Worm (Caenorhabditis elegans) whole organism, L2 larva: ENCODE results near the gene VF13D12L.3.

Source experiments
- C34F6.9 ChIP-seq: fragments of 150-350 bp; optimal IDR thresholded peaks from 2 replicates; lab custom pipeline; 2014; ENCODE audit warnings: missing biosample characterization, missing genetic modification characterization
- F13H6.1 ChIP-seq: sonication (generic microtip); optimal IDR thresholded peaks from 2 replicates; lab custom pipeline; 2016; ENCODE audit warnings: missing genetic modification characterization, missing compliant biosample characterization
- R02D3.7 ChIP-seq: fragments of 150-350 bp; optimal IDR thresholded peaks from 2 replicates; lab custom pipeline; 2014; ENCODE audit warnings: missing biosample characterization, missing genetic modification characterization
- Y55F3AM.14 ChIP-seq: fragments of 200-800 bp; sonication (Bioruptor generic); optimal IDR thresholded peaks from 2 replicates; lab custom pipeline; 2018; ENCODE audit warnings: mild to moderate bottlenecking, missing genetic modification characterization, missing compliant biosample characterization
- ZK546.5 ChIP-seq: sonication (generic microtip); optimal IDR thresholded peaks from 2 replicates; lab custom pipeline; 2017; ENCODE audit warnings: missing biosample characterization, missing genetic modification characterization
- alr-1 ChIP-seq: fragments of 150-350 bp; optimal IDR thresholded peaks from 2 replicates; lab custom pipeline; 2014; ENCODE audit warnings: missing biosample characterization, missing genetic modification characterization
- aly-2 ChIP-seq: fragments of 150-350 bp; optimal IDR thresholded peaks from 2 replicates; lab custom pipeline; 2014; ENCODE audit warnings: missing biosample characterization, missing genetic modification characterization
- ama-1 ChIP-seq: fragments of 150-350 bp; optimal IDR thresholded peaks from 2 replicates; lab custom pipeline; 2018; ENCODE audit warnings: inconsistent platforms
- blmp-1 ChIP-seq: sonication (generic microtip); optimal IDR thresholded peaks from 2 replicates; lab custom pipeline; 2017; ENCODE audit warnings: missing genetic modification characterization, mild to moderate bottlenecking, missing compliant biosample characterization, antibody characterized with exemption, moderate library complexity; ENCODE audit not compliant: insufficient read depth
- ceh-16 ChIP-seq: fragments of 150-350 bp; optimal IDR thresholded peaks from 2 replicates; lab custom pipeline; 2014; ENCODE audit warnings: missing biosample characterization, missing genetic modification characterization
- ceh-82 ChIP-seq: fragments of 150-350 bp; optimal IDR thresholded peaks from 2 replicates; lab custom pipeline; 2014; ENCODE audit warnings: missing biosample characterization, missing genetic modification characterization
- crh-2 ChIP-seq: sonication (generic microtip); optimal IDR thresholded peaks from 2 replicates; lab custom pipeline; 2017; ENCODE audit warnings: missing biosample characterization, missing genetic modification characterization
- dmd-4 ChIP-seq: sonication (generic microtip); optimal IDR thresholded peaks from 2 replicates; lab custom pipeline; 2017; ENCODE audit warnings: missing biosample characterization, missing genetic modification characterization
- egl-27 ChIP-seq: sonication (generic microtip); optimal IDR thresholded peaks from 3 replicates; lab custom pipeline; 2017; ENCODE audit warnings: missing biosample characterization, missing genetic modification reagents, missing genetic modification characterization
- elt-1 ChIP-seq: fragments of 150-350 bp; optimal IDR thresholded peaks from 2 replicates; lab custom pipeline; 2014; ENCODE audit warnings: missing biosample characterization, missing genetic modification characterization
- elt-3 ChIP-seq: sonication (generic microtip); optimal IDR thresholded peaks from 2 replicates; lab custom pipeline; 2017; ENCODE audit warnings: missing biosample characterization, missing genetic modification characterization
- fos-1 ChIP-seq: fragments of 150-350 bp; optimal IDR thresholded peaks from 2 replicates; lab custom pipeline; 2014; ENCODE audit warnings: missing biosample characterization, missing genetic modification characterization
- gmeb-1 ChIP-seq: fragments of 150-350 bp; optimal IDR thresholded peaks from 2 replicates; lab custom pipeline; 2014; ENCODE audit warnings: missing biosample characterization, missing genetic modification characterization
- lin-11 ChIP-seq: fragments of 150-350 bp; sonication (generic microtip); optimal IDR thresholded peaks from 2 replicates; lab custom pipeline; 2014; ENCODE audit warnings: missing biosample characterization, missing genetic modification characterization, inconsistent platforms, mixed read lengths
- lin-13 ChIP-seq: fragments of 150-350 bp; optimal IDR thresholded peaks from 2 replicates; lab custom pipeline; 2014; ENCODE audit warnings: missing biosample characterization, missing genetic modification reagents, missing genetic modification characterization
- lin-39 ChIP-seq: fragments of 150-350 bp; optimal IDR thresholded peaks from 2 replicates; lab custom pipeline; 2014; ENCODE audit warnings: missing biosample characterization, missing genetic modification reagents, missing genetic modification characterization
- lsy-2 ChIP-seq, 2 experiments: fragments of 150-350 bp in 1 of 2; sonication (generic microtip) in 1 of 2; optimal IDR thresholded peaks; 2 replicates each; lab custom pipeline; 2014 to 2017; ENCODE audit warnings: missing biosample characterization in 2 of 2, missing genetic modification characterization in 2 of 2
- mab-5 ChIP-seq: fragments of 150-350 bp; optimal IDR thresholded peaks from 2 replicates; lab custom pipeline; 2014; ENCODE audit warnings: missing biosample characterization, missing genetic modification characterization
- mbf-1 ChIP-seq: sonication (generic microtip); optimal IDR thresholded peaks from 2 replicates; lab custom pipeline; 2017; ENCODE audit warnings: missing biosample characterization, missing genetic modification characterization
- mdl-1 ChIP-seq, 2 experiments: fragments of 150-350 bp in 1 of 2; sonication (generic microtip) in 1 of 2; optimal IDR thresholded peaks; 2 replicates each; lab custom pipeline; 2017; ENCODE audit warnings: missing biosample characterization in 2 of 2, missing genetic modification characterization in 2 of 2
- nhr-10 ChIP-seq: sonication (generic microtip); optimal IDR thresholded peaks from 2 replicates; lab custom pipeline; 2017; ENCODE audit warnings: missing biosample characterization, missing genetic modification characterization
- nhr-11 ChIP-seq: fragments of 150-350 bp; optimal IDR thresholded peaks from 2 replicates; lab custom pipeline; 2014; ENCODE audit warnings: missing biosample characterization, missing genetic modification characterization
- nhr-12 ChIP-seq: fragments of 150-350 bp; optimal IDR thresholded peaks from 2 replicates; lab custom pipeline; 2014; ENCODE audit warnings: missing biosample characterization, missing genetic modification characterization
- nhr-129 ChIP-seq: fragments of 150-350 bp; optimal IDR thresholded peaks from 2 replicates; lab custom pipeline; 2014; ENCODE audit warnings: missing biosample characterization, missing genetic modification characterization
- nhr-21 ChIP-seq: fragments of 150-350 bp; optimal IDR thresholded peaks from 2 replicates; lab custom pipeline; 2014; ENCODE audit warnings: missing biosample characterization, missing genetic modification characterization
- nhr-23 ChIP-seq: fragments of 150-350 bp; optimal IDR thresholded peaks from 2 replicates; lab custom pipeline; 2014; ENCODE audit warnings: missing biosample characterization, missing genetic modification reagents, missing genetic modification characterization
- nhr-237 ChIP-seq: fragments of 150-350 bp; optimal IDR thresholded peaks from 2 replicates; lab custom pipeline; 2014; ENCODE audit warnings: missing biosample characterization, missing genetic modification characterization
- nhr-25 ChIP-seq: fragments of 150-350 bp; sonication (generic microtip); optimal IDR thresholded peaks from 3 replicates; lab custom pipeline; 2014; ENCODE audit warnings: missing biosample characterization, missing genetic modification characterization
- nhr-6 ChIP-seq: fragments of 150-350 bp; optimal IDR thresholded peaks from 2 replicates; lab custom pipeline; 2014; ENCODE audit warnings: missing biosample characterization, missing genetic modification characterization
- nhr-77 ChIP-seq: fragments of 150-350 bp; optimal IDR thresholded peaks from 2 replicates; lab custom pipeline; 2014; ENCODE audit warnings: missing biosample characterization, missing genetic modification characterization
- peb-1 ChIP-seq: fragments of 150-350 bp; optimal IDR thresholded peaks from 2 replicates; lab custom pipeline; 2014; ENCODE audit warnings: missing biosample characterization, missing genetic modification characterization
- sem-4 ChIP-seq: fragments of 150-350 bp; optimal IDR thresholded peaks from 2 replicates; lab custom pipeline; 2014; ENCODE audit warnings: missing biosample characterization, missing genetic modification reagents, missing genetic modification characterization
- sma-3 ChIP-seq: sonication (generic microtip); optimal IDR thresholded peaks from 2 replicates; lab custom pipeline; 2016; ENCODE audit warnings: missing genetic modification reagents, missing genetic modification characterization, missing compliant biosample characterization
- sma-9 ChIP-seq, 2 experiments: fragments of 150-350 bp in 1 of 2; sonication (generic microtip) in 1 of 2; optimal IDR thresholded peaks; 2 replicates each; lab custom pipeline; 2014 to 2016; ENCODE audit warnings: missing genetic modification characterization in 2 of 2, mild to moderate bottlenecking in 1 of 2, missing biosample characterization in 1 of 2, missing compliant biosample characterization in 1 of 2, missing genetic modification reagents in 1 of 2, moderate library complexity in 1 of 2
- snpc-4 ChIP-seq: fragments of 150-350 bp; optimal IDR thresholded peaks from 2 replicates; lab custom pipeline; 2014; ENCODE audit warnings: missing biosample characterization, missing genetic modification characterization
- unc-39 ChIP-seq: fragments of 150-350 bp; optimal IDR thresholded peaks from 2 replicates; lab custom pipeline; 2014; ENCODE audit warnings: missing biosample characterization, missing genetic modification characterization
- unc-55 ChIP-seq: fragments of 150-350 bp; sonication (generic microtip); optimal IDR thresholded peaks from 3 replicates; lab custom pipeline; 2014; ENCODE audit warnings: missing biosample characterization, missing genetic modification reagents, missing genetic modification characterization
- unc-62 ChIP-seq: fragments of 150-350 bp; optimal IDR thresholded peaks from 2 replicates; lab custom pipeline; 2014; ENCODE audit warnings: missing biosample characterization, missing genetic modification reagents, missing genetic modification characterization
- zag-1 ChIP-seq: fragments of 150-350 bp; optimal IDR thresholded peaks from 2 replicates; lab custom pipeline; 2014; ENCODE audit warnings: missing biosample characterization, missing genetic modification characterization
- ztf-1 ChIP-seq: fragments of 200-800 bp; sonication (Bioruptor generic); conservative IDR thresholded peaks from 2 replicates; pipeline ENCODE4 v1.3.6; 2022; ENCODE audit warnings: missing genetic modification characterization, missing compliant biosample characterization
- ztf-11 ChIP-seq: sonication (generic microtip); optimal IDR thresholded peaks from 2 replicates; lab custom pipeline; 2017; ENCODE audit warnings: missing biosample characterization, missing genetic modification characterization
- ztf-4 ChIP-seq: fragments of 150-350 bp; optimal IDR thresholded peaks from 2 replicates; lab custom pipeline; 2014; ENCODE audit warnings: missing biosample characterization, missing genetic modification characterization

The VF13D12L.3 gene

ce11 chrII:11690868-11691267 is 14.9 kb upstream of the VF13D12L.3 start:
- TF ChIP-seq nhr-11 (tag; lab: Kevin White, UChicago): no peak
- no peak for TF ChIP-seq dmd-4 (tag; lab: Kevin White, UChicago)
- no peak for TF ChIP-seq snpc-4 (tag; lab: Kevin White, UChicago)
- TF ChIP-seq peb-1 (tag; lab: Kevin White, UChicago): no peak
- TF ChIP-seq crh-2 (tag; lab: Kevin White, UChicago): no peak
- no peak for TF ChIP-seq sma-9 (GFP tag; optimal IDR thresholded peaks at IDR 0.05; lab: Kevin White, UChicago)
- TF ChIP-seq sma-9 (tag; optimal IDR thresholded peaks at IDR 0.05; lab: Kevin White, UChicago): no peak
- no peak for TF ChIP-seq fos-1 (tag; lab: Kevin White, UChicago)
- no peak for TF ChIP-seq ceh-16
- no peak for TF ChIP-seq gmeb-1
- TF ChIP-seq ztf-11 (tag; lab: Kevin White, UChicago): no peak
- no peak for TF ChIP-seq F13H6.1 (tag; lab: Kevin White, UChicago)
- TF ChIP-seq nhr-237: no peak
- no peak for TF ChIP-seq lin-39 (tag; lab: Kevin White, UChicago)
- TF ChIP-seq mdl-1 (tag; optimal IDR thresholded peaks at IDR 0.05; lab: Kevin White, UChicago): no peak
- no peak for TF ChIP-seq elt-1
- TF ChIP-seq nhr-6 (tag; lab: Kevin White, UChicago): no peak

ce11 chrII:11694432-11694831 is 11.4 kb upstream of the VF13D12L.3 start:
- no peak for TF ChIP-seq F13H6.1 (tag; lab: Kevin White, UChicago)
- peak; percentile 16 for TF ChIP-seq gmeb-1
- TF ChIP-seq unc-39: no peak
- peak; percentile 42 for TF ChIP-seq nhr-129 (tag; lab: Kevin White, UChicago)
- TF ChIP-seq ama-1: no peak
- no peak for TF ChIP-seq elt-1
- TF ChIP-seq ztf-4 (tag; lab: Kevin White, UChicago): no peak
- no peak for TF ChIP-seq ceh-82 (tag; lab: Kevin White, UChicago)
- no peak for TF ChIP-seq nhr-11 (tag; lab: Kevin White, UChicago)
- TF ChIP-seq sma-9 (GFP tag; optimal IDR thresholded peaks at IDR 0.05; lab: Kevin White, UChicago): no peak
- no peak for TF ChIP-seq sma-9 (tag; optimal IDR thresholded peaks at IDR 0.05; lab: Kevin White, UChicago)
- no peak for TF ChIP-seq ZK546.5
- no peak for TF ChIP-seq ceh-16
- TF ChIP-seq nhr-77: no peak
- no peak for TF ChIP-seq mdl-1 (tag; optimal IDR thresholded peaks at IDR 0.05; lab: Kevin White, UChicago)
- no peak for TF ChIP-seq zag-1 (tag; lab: Kevin White, UChicago)
- TF ChIP-seq lin-11 (tag; lab: Kevin White, UChicago): no peak
- TF ChIP-seq nhr-12 (tag; lab: Kevin White, UChicago): no peak
- no peak for TF ChIP-seq aly-2 (tag; lab: Kevin White, UChicago)
- TF ChIP-seq sem-4 (tag; lab: Kevin White, UChicago): no peak
- no peak for TF ChIP-seq R02D3.7 (tag; lab: Kevin White, UChicago)
- peak; percentile 44 for TF ChIP-seq C34F6.9
- TF ChIP-seq fos-1 (tag; lab: Kevin White, UChicago): peak; percentile 2
- no peak for TF ChIP-seq elt-3 (tag; lab: Kevin White, UChicago)
- TF ChIP-seq lin-39 (tag; lab: Kevin White, UChicago): no peak
- TF ChIP-seq nhr-23 (tag; lab: Kevin White, UChicago): no peak
- TF ChIP-seq mbf-1: no peak
- TF ChIP-seq nhr-6 (tag; lab: Kevin White, UChicago): no peak
- TF ChIP-seq unc-62 (GFP tag; lab: Kevin White, UChicago): no peak
- TF ChIP-seq Y55F3AM.14 (GFP tag; lab: Kevin White, UChicago): no peak
- TF ChIP-seq dmd-4 (tag; lab: Kevin White, UChicago): no peak
- no peak for TF ChIP-seq lin-13
- TF ChIP-seq lsy-2 (tag; optimal IDR thresholded peaks at IDR 0.05; lab: Kevin White, UChicago): peak in 1 of 2 experiments; percentile 56
- TF ChIP-seq nhr-25 (tag; lab: Kevin White, UChicago): peak; percentile 8
- no peak for TF ChIP-seq blmp-1 (tag; lab: Kevin White, UChicago)
- TF ChIP-seq ztf-1 (GFP tag; lab: Robert Waterston, UW): no peak
- peak; percentile 27 for TF ChIP-seq crh-2 (tag; lab: Kevin White, UChicago)
- no peak for TF ChIP-seq nhr-10
- TF ChIP-seq nhr-21 (tag; lab: Kevin White, UChicago): no peak
- TF ChIP-seq unc-55 (GFP tag; lab: Kevin White, UChicago): peak; percentile 50
- no peak for TF ChIP-seq alr-1 (tag; lab: Kevin White, UChicago)
- no peak for TF ChIP-seq mab-5 (tag; lab: Kevin White, UChicago)
- no peak for TF ChIP-seq snpc-4 (tag; lab: Kevin White, UChicago)
- no peak for TF ChIP-seq sma-3 (GFP tag; lab: Kevin White, UChicago)
- TF ChIP-seq peb-1 (tag; lab: Kevin White, UChicago): no peak
- TF ChIP-seq egl-27 (tag; lab: Kevin White, UChicago): no peak
- no peak for TF ChIP-seq ztf-11 (tag; lab: Kevin White, UChicago)
